Fruit fly (Drosophila melanogaster) whole organism, pupa: ENCODE data around the gene CG15547.

Source experiments
- D1 ChIP-seq: fragments of 200-800 bp; sonication (Bioruptor generic); optimal IDR thresholded peaks from 2 replicates; lab custom pipeline; 2018; ENCODE audit warnings: missing biosample characterization, mild to moderate bottlenecking, missing genetic modification characterization, moderate library complexity
- Pif1B ChIP-seq: fragments of 200-800 bp; sonication (Bioruptor generic); optimal IDR thresholded peaks from 3 replicates; lab custom pipeline; 2016; ENCODE audit warnings: missing biosample characterization, missing genetic modification characterization

Gene CG15547

DNA sequence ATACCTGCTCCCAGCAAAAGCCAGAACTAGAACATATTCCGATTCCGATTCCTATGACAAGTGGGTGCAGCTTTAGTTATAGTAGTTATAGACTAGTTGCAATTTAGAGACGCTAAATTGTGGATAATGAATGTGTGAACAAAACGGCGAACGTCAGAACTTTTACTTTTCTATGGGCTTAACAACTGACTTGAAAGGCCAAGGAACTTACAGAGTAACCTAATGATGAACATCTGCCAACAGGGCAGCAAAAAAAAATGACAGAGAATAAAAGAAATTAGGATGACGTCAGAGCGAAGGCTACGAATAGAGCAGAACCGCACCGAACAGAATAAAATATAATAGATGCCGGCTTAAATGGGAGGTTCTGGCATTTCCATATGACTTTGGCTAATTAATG lies 51.2 kb downstream of the CG15547 start:
- TF ChIP-seq Pif1B (no peak), D1 (tag; lab: Kevin White, UChicago) (no peak)
